Fruit fly (Drosophila melanogaster) whole organism, embryonic: ENCODE measurements around the gene CG12768.

ENCODE experiments used
- Ada2b ChIP-seq: fragments of 200-800 bp; sonication (Bioruptor generic); IDR thresholded peaks from 2 replicates; pipeline ENCODE4 v1.3.6; 2022; ENCODE audit warnings: missing biosample characterization, missing genetic modification characterization
- CG10366 ChIP-seq: fragments of 200-800 bp; sonication (Bioruptor generic); IDR thresholded peaks from 2 replicates; pipeline ENCODE4 v1.3.6; 2022; ENCODE audit warnings: missing biosample characterization, missing genetic modification characterization
- CG10431 ChIP-seq: fragments of 200-800 bp; sonication (Bioruptor generic); optimal IDR thresholded peaks from 3 replicates; lab custom pipeline; 2018; ENCODE audit warnings: missing biosample characterization, mild to moderate bottlenecking, missing genetic modification characterization
- CG10543 ChIP-seq: fragments of 200-800 bp; sonication (Bioruptor generic); optimal IDR thresholded peaks from 3 replicates; lab custom pipeline; 2017; ENCODE audit warnings: missing biosample characterization, mild to moderate bottlenecking, missing genetic modification characterization, moderate library complexity
- CG10654 ChIP-seq: fragments of 200-800 bp; sonication (Bioruptor generic); optimal IDR thresholded peaks from 2 replicates; lab custom pipeline; 2016; ENCODE audit warnings: missing biosample characterization, missing genetic modification characterization
- CG11504 ChIP-seq: fragments of 200-800 bp; sonication (Bioruptor generic); optimal IDR thresholded peaks from 3 replicates; lab custom pipeline; 2019; ENCODE audit warnings: missing biosample characterization, mild to moderate bottlenecking, missing genetic modification characterization, moderate library complexity
- CG18476 ChIP-seq: fragments of 200-800 bp; sonication (Bioruptor generic); optimal IDR thresholded peaks from 2 replicates; lab custom pipeline; 2016; ENCODE audit warnings: missing biosample characterization, mild to moderate bottlenecking, missing genetic modification characterization
- CG2199 ChIP-seq: fragments of 200-800 bp; sonication (Bioruptor generic); IDR thresholded peaks from 3 replicates; pipeline ENCODE4 v1.3.6; 2022; ENCODE audit warnings: missing biosample characterization, missing genetic modification characterization
- CG32772 ChIP-seq: fragments of 200-800 bp; sonication (Bioruptor generic); IDR thresholded peaks from 2 replicates; pipeline ENCODE4 v1.3.6; 2022; ENCODE audit warnings: missing biosample characterization, missing genetic modification characterization
- CG4820 ChIP-seq: fragments of 200-800 bp; sonication (Bioruptor generic); optimal IDR thresholded peaks from 3 replicates; lab custom pipeline; 2016; ENCODE audit warnings: missing biosample characterization, missing genetic modification characterization
- CG5180 ChIP-seq: fragments of 200-800 bp; sonication (Bioruptor generic); optimal IDR thresholded peaks from 3 replicates; lab custom pipeline; 2017; ENCODE audit warnings: missing biosample characterization, missing genetic modification characterization, mild to moderate bottlenecking, moderate library complexity, missing genetic modification reagents
- CG5245 ChIP-seq: fragments of 200-800 bp; sonication (Bioruptor generic); optimal IDR thresholded peaks from 3 replicates; lab custom pipeline; 2016; ENCODE audit warnings: missing biosample characterization, missing genetic modification characterization
- CG6254 ChIP-seq: fragments of 200-800 bp; sonication (Bioruptor generic); optimal IDR thresholded peaks from 3 replicates; lab custom pipeline; 2017; ENCODE audit warnings: mild to moderate bottlenecking, missing biosample characterization, missing genetic modification reagents, missing genetic modification characterization
- CG6689 ChIP-seq: fragments of 200-800 bp; sonication (Bioruptor generic); IDR thresholded peaks from 2 replicates; pipeline ENCODE4 v1.3.6; 2022; ENCODE audit warnings: missing biosample characterization, missing genetic modification characterization
- CG8290 ChIP-seq, 3 experiments: fragments of 200-800 bp; sonication (Bioruptor generic); optimal IDR thresholded peaks; 2 replicates each; lab custom pipeline; 2016 to 2019; ENCODE audit warnings: missing biosample characterization in 3 of 3, missing genetic modification characterization in 3 of 3, mild to moderate bottlenecking in 2 of 3, moderate library complexity in 1 of 3
- CG9609 ChIP-seq: fragments of 200-800 bp; sonication (Bioruptor generic); optimal IDR thresholded peaks from 3 replicates; lab custom pipeline; 2016; ENCODE audit warnings: missing biosample characterization, missing genetic modification characterization
- Dip3 ChIP-seq: fragments of 200-800 bp; sonication (Bioruptor generic); optimal IDR thresholded peaks from 3 replicates; lab custom pipeline; 2016; ENCODE audit warnings: missing biosample characterization, missing genetic modification characterization
- Eip74EF ChIP-seq, 2 experiments: fragments of 200-800 bp in 1 of 2; fragments of >200 bp in 1 of 2; sonication (Bioruptor generic) in 1 of 2; optimal IDR thresholded peaks; 2 replicates each; lab custom pipeline; 2017 to 2019; ENCODE audit warnings: missing biosample characterization in 2 of 2, missing genetic modification characterization in 2 of 2, mild to moderate bottlenecking in 1 of 2, moderate library complexity in 1 of 2
- GATAe ChIP-seq: fragments of 200-800 bp; sonication (Bioruptor generic); conservative IDR thresholded peaks from 2 replicates; pipeline ENCODE4 v1.3.6; 2022; ENCODE audit warnings: missing biosample characterization, missing genetic modification characterization
- HHEX ChIP-seq: fragments of 200-800 bp; sonication (Bioruptor generic); optimal IDR thresholded peaks from 3 replicates; lab custom pipeline; 2017; ENCODE audit warnings: missing biosample characterization, mild to moderate bottlenecking, missing genetic modification characterization, missing genetic modification reagents
- Hey ChIP-seq: fragments of 200-800 bp; sonication (Bioruptor generic); optimal IDR thresholded peaks from 3 replicates; lab custom pipeline; 2018; ENCODE audit warnings: missing biosample characterization, mild to moderate bottlenecking, missing genetic modification characterization
- Hmr ChIP-seq: fragments of 200-800 bp; sonication (Bioruptor generic); optimal IDR thresholded peaks from 3 replicates; lab custom pipeline; 2017; ENCODE audit warnings: mild to moderate bottlenecking, missing biosample characterization, missing genetic modification reagents, missing genetic modification characterization
- Hr78 ChIP-seq, 2 experiments: fragments of 200-800 bp in 1 of 2; fragments of >200 bp in 1 of 2; sonication (Bioruptor generic) in 1 of 2; optimal IDR thresholded peaks; 2 replicates each; lab custom pipeline; 2017 to 2019; ENCODE audit warnings: missing biosample characterization in 2 of 2, missing genetic modification characterization in 2 of 2, mild to moderate bottlenecking in 1 of 2, moderate library complexity in 1 of 2
- MBD-R2 ChIP-seq: fragments of 200-800 bp; sonication (Bioruptor generic); IDR thresholded peaks from 2 replicates; pipeline ENCODE4 v1.3.6; 2022; ENCODE audit warnings: missing biosample characterization, missing genetic modification characterization
- Med ChIP-seq: fragments of 200-800 bp; sonication (Bioruptor generic); peaks from one replicate; lab custom pipeline; 2016; ENCODE audit warnings: missing biosample characterization, missing genetic modification characterization, mild to moderate bottlenecking, inconsistent platforms, moderate library complexity
- Opbp ChIP-seq: fragments of 200-800 bp; sonication (Bioruptor generic); IDR thresholded peaks from 3 replicates; pipeline ENCODE4 v1.3.6; 2022; ENCODE audit warnings: missing biosample characterization, missing genetic modification characterization; ENCODE audit not compliant: partially characterized antibody
- Pdp1 ChIP-seq, 2 experiments: fragments of 200-800 bp; sonication (Bioruptor generic); optimal IDR thresholded peaks; 3 replicates each; lab custom pipeline; 2016; ENCODE audit warnings: missing biosample characterization in 2 of 2, missing genetic modification characterization in 2 of 2, mild to moderate bottlenecking in 1 of 2, moderate library complexity in 1 of 2
- Xbp1 ChIP-seq: fragments of 200-800 bp; sonication (Bioruptor generic); optimal IDR thresholded peaks from 3 replicates; lab custom pipeline; 2016; ENCODE audit warnings: missing biosample characterization, mild to moderate bottlenecking, missing genetic modification characterization
- abd-A ChIP-seq: fragments of 200-800 bp; sonication (Bioruptor generic); optimal IDR thresholded peaks from 3 replicates; lab custom pipeline; 2019; ENCODE audit warnings: missing biosample characterization, mild to moderate bottlenecking, missing genetic modification characterization, moderate library complexity
- chn ChIP-seq: fragments of 200-800 bp; sonication (Bioruptor generic); optimal IDR thresholded peaks from 2 replicates; lab custom pipeline; 2016; ENCODE audit warnings: missing biosample characterization, missing genetic modification characterization
- crol ChIP-seq: fragments of 200-800 bp; sonication (Bioruptor generic); IDR thresholded peaks from 2 replicates; pipeline ENCODE4 v1.3.6; 2022; ENCODE audit warnings: missing biosample characterization, missing genetic modification characterization
- cwo ChIP-seq: fragments of 200-800 bp; sonication (Bioruptor generic); optimal IDR thresholded peaks from 3 replicates; lab custom pipeline; 2017; ENCODE audit warnings: missing biosample characterization, missing genetic modification characterization, mild to moderate bottlenecking, moderate library complexity, missing genetic modification reagents
- esg ChIP-seq: fragments of 200-800 bp; sonication (Bioruptor generic); conservative IDR thresholded peaks from 2 replicates; pipeline ENCODE4 v1.3.6; 2022; ENCODE audit warnings: missing biosample characterization, missing genetic modification characterization
- grn ChIP-seq: fragments of 200-800 bp; sonication (Bioruptor generic); optimal IDR thresholded peaks from 3 replicates; lab custom pipeline; 2017; ENCODE audit warnings: missing biosample characterization, missing genetic modification characterization
- ham ChIP-seq: fragments of 200-800 bp; sonication (Bioruptor generic); IDR thresholded peaks from 2 replicates; pipeline ENCODE4 v1.3.6; 2022; ENCODE audit warnings: missing biosample characterization, missing genetic modification characterization
- kni ChIP-seq: fragments of 200-800 bp; sonication (Bioruptor generic); optimal IDR thresholded peaks from 3 replicates; lab custom pipeline; 2017; ENCODE audit warnings: mild to moderate bottlenecking, missing biosample characterization, missing genetic modification reagents, missing genetic modification characterization
- lab ChIP-seq: fragments of 200-800 bp; sonication (Bioruptor generic); optimal IDR thresholded peaks from 3 replicates; lab custom pipeline; 2017; ENCODE audit warnings: missing biosample characterization, missing genetic modification characterization, mild to moderate bottlenecking, moderate library complexity, missing genetic modification reagents
- mirr ChIP-seq: fragments of 200-800 bp; sonication (Bioruptor generic); optimal IDR thresholded peaks from 3 replicates; lab custom pipeline; 2018; ENCODE audit warnings: missing biosample characterization, mild to moderate bottlenecking, missing genetic modification characterization
- nerfin-2 ChIP-seq: fragments of 200-800 bp; sonication (Bioruptor generic); IDR thresholded peaks from 2 replicates; pipeline ENCODE4 v1.3.6; 2022; ENCODE audit warnings: missing biosample characterization, missing genetic modification characterization; ENCODE audit not compliant: partially characterized antibody
- nmo ChIP-seq: fragments of 200-800 bp; sonication (Bioruptor generic); optimal IDR thresholded peaks from 2 replicates; lab custom pipeline; 2018; ENCODE audit warnings: missing biosample characterization, mild to moderate bottlenecking, missing genetic modification characterization, moderate library complexity
- org-1 ChIP-seq: fragments of 200-800 bp; sonication (Bioruptor generic); optimal IDR thresholded peaks from 2 replicates; lab custom pipeline; 2017; ENCODE audit warnings: missing biosample characterization, missing genetic modification characterization
- phol ChIP-seq: fragments of 200-800 bp; sonication (Bioruptor generic); optimal IDR thresholded peaks from 3 replicates; lab custom pipeline; 2018; ENCODE audit warnings: missing biosample characterization, mild to moderate bottlenecking, missing genetic modification characterization, moderate library complexity
- repo ChIP-seq: fragments of 200-800 bp; sonication (Bioruptor generic); optimal IDR thresholded peaks from 2 replicates; lab custom pipeline; 2016; ENCODE audit warnings: missing biosample characterization, missing genetic modification characterization
- rib ChIP-seq: fragments of 200-800 bp; sonication (Bioruptor generic); IDR thresholded peaks from 2 replicates; pipeline ENCODE4 v1.3.6; 2022; ENCODE audit warnings: missing biosample characterization, missing genetic modification characterization
- sd ChIP-seq: fragments of 200-800 bp; sonication (Bioruptor generic); optimal IDR thresholded peaks from 3 replicates; lab custom pipeline; 2018; ENCODE audit warnings: missing biosample characterization, mild to moderate bottlenecking, missing genetic modification characterization, moderate library complexity
- sug ChIP-seq: fragments of 200-800 bp; optimal IDR thresholded peaks from 2 replicates; lab custom pipeline; 2019; ENCODE audit warnings: missing biosample characterization, mild to moderate bottlenecking, missing genetic modification characterization, moderate library complexity
- vvl ChIP-seq: fragments of 200-800 bp; sonication (Bioruptor generic); IDR thresholded peaks from 2 replicates; pipeline ENCODE4 v1.3.6; 2022; ENCODE audit warnings: missing biosample characterization, missing genetic modification characterization
- wor ChIP-seq: fragments of 200-800 bp; sonication (Bioruptor generic); IDR thresholded peaks from 2 replicates; pipeline ENCODE4 v1.3.6; 2022; ENCODE audit warnings: missing biosample characterization, missing genetic modification characterization
- z ChIP-seq: fragments of 200-800 bp; sonication (Bioruptor generic); IDR thresholded peaks from 3 replicates; pipeline ENCODE4 v1.3.6; 2022; ENCODE audit warnings: missing biosample characterization, missing genetic modification characterization

The CG12768 gene

DNA sequence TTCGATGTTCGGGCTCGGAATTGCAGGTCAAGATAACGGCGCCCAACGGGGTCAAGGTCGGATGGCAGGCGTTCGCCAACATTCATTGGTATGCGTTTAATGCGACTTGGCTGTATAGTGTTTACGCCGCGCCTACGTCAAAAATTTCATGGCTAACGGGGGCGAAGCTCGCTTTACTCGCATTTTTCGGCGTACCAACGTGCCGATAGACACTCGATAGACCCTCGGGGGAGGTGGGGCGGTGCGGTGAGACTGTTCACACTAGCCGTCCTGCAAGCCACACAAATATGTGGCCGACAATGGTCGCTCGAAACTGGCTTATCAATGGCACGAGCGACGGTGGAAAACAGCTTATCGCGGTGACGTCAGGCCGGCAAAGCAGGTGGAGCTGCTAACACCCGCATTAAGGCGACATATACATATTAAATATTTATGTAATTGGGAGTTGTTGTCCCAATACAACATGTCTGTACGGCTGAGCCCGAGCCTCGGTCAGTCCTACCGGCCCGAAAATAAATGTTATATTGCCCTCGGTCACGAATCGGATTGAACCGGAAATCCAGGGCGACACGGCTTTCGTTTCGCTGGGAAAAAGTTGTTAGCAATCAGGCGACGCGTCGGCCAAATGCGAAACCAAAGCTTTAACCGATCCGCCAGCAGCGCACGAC lies 21.6 kb upstream of the CG12768 start (continued):
- no peak for TF ChIP-seq CG4820 (GFP tag; lab: Kevin White, UChicago)
- TF ChIP-seq vvl (GFP tag; lab: Robert Waterston, UW) = peak; percentile 47
- TF ChIP-seq CG6689 (GFP tag; lab: Robert Waterston, UW) = no peak
- no peak for TF ChIP-seq CG10366 (GFP tag; lab: Robert Waterston, UW)
- TF ChIP-seq Med (GFP tag; lab: Kevin White, UChicago) = peak; percentile 63
- peak; percentile 67 for TF ChIP-seq crol (GFP tag; lab: Robert Waterston, UW)
- TF ChIP-seq lab (GFP tag; lab: Kevin White, UChicago) = peak; percentile 5
- TF ChIP-seq CG5180 = peak; percentile 69
- TF ChIP-seq Hey (tag; lab: Kevin White, UChicago) = peak; percentile 34
- TF ChIP-seq Hmr (GFP tag; lab: Kevin White, UChicago) = peak; percentile 26
- TF ChIP-seq CG10543 = peak; percentile 71
- TF ChIP-seq HHEX (GFP tag; lab: Kevin White, UChicago) = no peak
- TF ChIP-seq Eip74EF (GFP tag; optimal IDR thresholded peaks at IDR 0.05; lab: Kevin White, UChicago) = peak in 1 of 2 experiments; percentile 57
- no peak for TF ChIP-seq nerfin-2 (GFP tag; lab: Robert Waterston, UW)
- 0 out of 2 replicates have a peak, but pooled peaks have one; percentile 38 for TF ChIP-seq rib (GFP tag; lab: Robert Waterston, UW)
- TF ChIP-seq CG10431 (GFP tag; lab: Kevin White, UChicago) = no peak
- TF ChIP-seq ham (GFP tag; lab: Robert Waterston, UW) = no peak
- no peak for TF ChIP-seq CG2199 (GFP tag; lab: Robert Waterston, UW)
- TF ChIP-seq CG8290 (GFP tag; optimal IDR thresholded peaks at IDR 0.05; lab: Kevin White, UChicago) = no peak
- peak in 1 of 2 experiments; percentile 7 for TF ChIP-seq CG8290 (tag; optimal IDR thresholded peaks at IDR 0.05; lab: Kevin White, UChicago)
- TF ChIP-seq Hr78 (GFP tag; optimal IDR thresholded peaks at IDR 0.05; lab: Kevin White, UChicago) = peak in 1 of 2 experiments; percentile 80
- no peak for TF ChIP-seq z
- peak in 1 of 2 experiments; percentile 12 for TF ChIP-seq Pdp1 (GFP tag; optimal IDR thresholded peaks at IDR 0.05; lab: Kevin White, UChicago)
- no peak for TF ChIP-seq esg (GFP tag; lab: Robert Waterston, UW)
- no peak for TF ChIP-seq CG5245 (GFP tag; lab: Kevin White, UChicago)
- no peak for TF ChIP-seq Xbp1 (GFP tag; lab: Kevin White, UChicago)
- no peak for TF ChIP-seq nmo (GFP tag; lab: Kevin White, UChicago)
- no peak for TF ChIP-seq CG18476 (GFP tag; lab: Kevin White, UChicago)
- TF ChIP-seq org-1 (GFP tag; lab: Kevin White, UChicago) = no peak
- TF ChIP-seq CG6254 = no peak
- TF ChIP-seq abd-A = no peak
- TF ChIP-seq kni (GFP tag; lab: Kevin White, UChicago) = peak; percentile 61
- TF ChIP-seq Ada2b (GFP tag; lab: Robert Waterston, UW) = no peak
- peak; percentile 44 for TF ChIP-seq mirr (GFP tag; lab: Kevin White, UChicago)
- no peak for TF ChIP-seq repo (GFP tag; lab: Kevin White, UChicago)
- no peak for TF ChIP-seq chn (GFP tag; lab: Kevin White, UChicago)
- no peak for TF ChIP-seq wor (GFP tag; lab: Robert Waterston, UW)

DNA sequence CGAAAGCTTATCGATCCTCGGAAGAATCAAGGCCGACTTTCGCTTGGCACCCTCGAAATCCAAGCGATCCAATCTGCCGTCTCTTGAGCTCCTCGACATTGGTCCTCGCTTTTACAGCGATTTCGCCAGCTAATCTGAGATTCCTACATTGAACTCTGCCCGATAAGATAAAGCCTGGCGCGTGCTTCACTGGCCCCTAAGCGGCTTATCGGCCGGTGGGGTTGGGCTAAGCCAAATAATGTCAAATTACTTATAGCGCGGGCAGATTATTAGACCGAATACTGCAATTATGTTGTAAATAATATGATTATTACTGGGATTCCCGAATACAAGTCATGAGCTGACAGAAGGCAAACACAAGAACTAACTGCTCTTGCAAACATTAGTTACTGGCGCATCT lies 20.3 kb upstream of the CG12768 start:
- TF ChIP-seq Opbp (0 out of 3 replicates have a peak, but pooled peaks have one; percentile 12), Dip3 (GFP tag; lab: Kevin White, UChicago) (no peak), grn (GFP tag; lab: Kevin White, UChicago) (peak; percentile 85), sug (peak; percentile 81), cwo (GFP tag; lab: Kevin White, UChicago) (peak; percentile 16), CG10654 (GFP tag; lab: Kevin White, UChicago) (no peak), CG9609 (no peak), sd (tag; lab: Kevin White, UChicago) (peak; percentile 75), CG11504 (tag; lab: Kevin White, UChicago) (no peak), GATAe (GFP tag; lab: Robert Waterston, UW) (peak; percentile 43; the same call in 1 of the 2 replicates), phol (tag; lab: Kevin White, UChicago) (no peak), MBD-R2 (GFP tag; lab: Robert Waterston, UW) (no peak), CG32772 (GFP tag; lab: Robert Waterston, UW) (no peak)
